Worm (Caenorhabditis elegans): Measurements from ENCODE around the gene irld-45.

DNA sequence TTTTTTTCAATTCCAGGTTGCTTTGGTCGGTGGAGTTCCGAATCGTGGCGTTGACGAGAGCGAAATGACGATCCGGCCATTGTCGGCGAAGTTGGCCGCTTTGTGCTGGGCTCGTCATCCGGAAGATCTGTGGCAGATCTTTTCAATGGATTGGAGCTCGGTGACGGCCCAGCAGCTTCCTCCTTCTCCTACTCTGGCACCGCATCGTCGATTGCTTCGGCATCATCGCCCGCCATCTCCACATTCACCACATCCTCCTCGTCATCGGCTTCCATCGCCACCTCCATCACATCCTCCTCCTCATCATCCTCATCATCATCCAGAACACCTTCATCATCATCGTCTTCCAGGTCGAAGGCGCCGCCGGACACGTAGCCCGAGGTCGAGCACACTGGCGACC lies 50.3 kb downstream of the irld-45 start:
- TF ChIP-seq ceh-14 (tag; optimal IDR thresholded peaks at IDR 0.05) (no peak), ama-1 (optimal IDR thresholded peaks at IDR 0.05) (no peak), pat-9 (tag; optimal IDR thresholded peaks at IDR 0.05) (no peak), sox-4 (tag; optimal IDR thresholded peaks at IDR 0.05) (no peak), ceh-2 (tag; optimal IDR thresholded peaks at IDR 0.05) (no peak)

Measured in whole organism, late embryonic.